Fruit fly (Drosophila melanogaster) whole organism, wandering third instar larva: ENCODE results near the gene CG5928.

Experiments
- Abd-B ChIP-seq: fragments of >200 bp; optimal IDR thresholded peaks from 2 replicates; lab custom pipeline; 2017; ENCODE audit warnings: missing biosample characterization, missing genetic modification characterization
- CG32264 ChIP-seq: fragments of 200-800 bp; sonication (Bioruptor generic); optimal IDR thresholded peaks from 2 replicates; lab custom pipeline; 2016; ENCODE audit warnings: missing biosample characterization, missing genetic modification characterization
- CG9705 ChIP-seq: fragments of 200-800 bp; sonication (Bioruptor generic); optimal IDR thresholded peaks from 2 replicates; lab custom pipeline; 2018; ENCODE audit warnings: missing biosample characterization, mild to moderate bottlenecking, missing genetic modification characterization
- Dfd ChIP-seq: fragments of >200 bp; optimal IDR thresholded peaks from 2 replicates; lab custom pipeline; 2017; ENCODE audit warnings: missing biosample characterization, missing genetic modification characterization
- Dif ChIP-seq: fragments of 200-275, 200-300 bp; sonication (Bioruptor generic); optimal IDR thresholded peaks from 2 replicates; lab custom pipeline; 2018; ENCODE audit warnings: missing biosample characterization, missing genetic modification characterization; ENCODE audit not compliant: partially characterized antibody
- GATAd ChIP-seq: sonication (Bioruptor generic); optimal IDR thresholded peaks from 2 replicates; lab custom pipeline; 2016; ENCODE audit warnings: missing biosample characterization, missing genetic modification characterization
- HLH106 ChIP-seq: fragments of 200-800 bp; optimal IDR thresholded peaks from 3 replicates; lab custom pipeline; 2019; ENCODE audit warnings: missing biosample characterization, mild to moderate bottlenecking, missing genetic modification characterization, moderate library complexity
- Hnf4 ChIP-seq: fragments of 200-800 bp; sonication (Bioruptor generic); optimal IDR thresholded peaks from 2 replicates; lab custom pipeline; 2016; ENCODE audit warnings: missing biosample characterization, mild to moderate bottlenecking, missing genetic modification characterization
- Hr78 ChIP-seq: fragments of >200 bp; optimal IDR thresholded peaks from 2 replicates; lab custom pipeline; 2017; ENCODE audit warnings: missing biosample characterization, missing genetic modification characterization
- Hr83 ChIP-seq: fragments of 200-300 bp; sonication (Bioruptor generic); optimal IDR thresholded peaks from 2 replicates; lab custom pipeline; 2016; ENCODE audit warnings: missing biosample characterization, mild to moderate bottlenecking, missing genetic modification characterization, moderate library complexity; ENCODE audit not compliant: poor library complexity, severe bottlenecking
- Mio ChIP-seq: sonication (Bioruptor generic); optimal IDR thresholded peaks from 2 replicates; lab custom pipeline; 2016; ENCODE audit warnings: missing biosample characterization, missing genetic modification characterization
- Myc ChIP-seq: fragments of >200 bp; optimal IDR thresholded peaks from 2 replicates; lab custom pipeline; 2017
- N ChIP-seq: fragments of >200 bp; optimal IDR thresholded peaks from 2 replicates; lab custom pipeline; 2018; ENCODE audit warnings: missing biosample characterization, missing external identifiers, missing genetic modification characterization
- OdsH ChIP-seq: fragments of 200-800 bp; sonication (Bioruptor generic); optimal IDR thresholded peaks from 2 replicates; lab custom pipeline; 2016; ENCODE audit warnings: missing biosample characterization, mild to moderate bottlenecking, missing genetic modification characterization
- Rel ChIP-seq, 2 experiments: fragments of 200-800 bp; sonication (Bioruptor generic) in 1 of 2; optimal IDR thresholded peaks; 2 replicates in 1 of 2; 3 replicates in 1 of 2; lab custom pipeline; 2016 to 2019; ENCODE audit warnings: mild to moderate bottlenecking in 2 of 2, missing biosample characterization in 2 of 2, missing genetic modification characterization in 2 of 2, moderate library complexity in 1 of 2
- Sp1 ChIP-seq: fragments of 200-800 bp; sonication (Bioruptor generic); optimal IDR thresholded peaks from 3 replicates; lab custom pipeline; 2019; ENCODE audit warnings: missing biosample characterization, mild to moderate bottlenecking, missing genetic modification characterization, moderate library complexity
- br ChIP-seq: fragments of 200-800 bp; sonication (Bioruptor generic); optimal IDR thresholded peaks from 2 replicates; lab custom pipeline; 2016; ENCODE audit warnings: missing biosample characterization, missing genetic modification characterization
- brk ChIP-seq: fragments of 200-800 bp; sonication (Bioruptor generic); optimal IDR thresholded peaks from 2 replicates; lab custom pipeline; 2016; ENCODE audit warnings: missing biosample characterization, mild to moderate bottlenecking, missing genetic modification characterization
- dl ChIP-seq, 2 experiments: fragments of 175-275, 200-275 bp in 1 of 2; fragments of 200-275 bp in 1 of 2; sonication (Bioruptor generic); optimal IDR thresholded peaks; lab custom pipeline; 2018; ENCODE audit warnings: mild to moderate bottlenecking in 2 of 2, missing biosample characterization in 2 of 2, missing genetic modification characterization in 2 of 2, moderate library complexity in 2 of 2; ENCODE audit not compliant: partially characterized antibody in 2 of 2, insufficient read depth in 1 of 2
- dmrt93B ChIP-seq: fragments of 200-800 bp; sonication (Bioruptor generic); optimal IDR thresholded peaks from 2 replicates; lab custom pipeline; 2018; ENCODE audit warnings: missing biosample characterization, mild to moderate bottlenecking, missing genetic modification characterization
- dsf ChIP-seq: sonication (Bioruptor generic); optimal IDR thresholded peaks from 2 replicates; lab custom pipeline; 2016; ENCODE audit warnings: missing biosample characterization, missing genetic modification characterization, borderline replicate concordance
- ey ChIP-seq: fragments of 200-800 bp; sonication (Bioruptor generic); optimal IDR thresholded peaks from 2 replicates; lab custom pipeline; 2016; ENCODE audit warnings: missing biosample characterization, missing genetic modification characterization
- foxo ChIP-seq, 2 experiments: fragments of 200-800 bp; sonication (Bioruptor generic); optimal IDR thresholded peaks; 2 replicates in 1 of 2; 3 replicates in 1 of 2; lab custom pipeline; 2016 to 2017; ENCODE audit warnings: missing biosample characterization in 2 of 2, missing genetic modification characterization in 2 of 2
- fru ChIP-seq: fragments of 200-800 bp; sonication (Bioruptor generic); optimal IDR thresholded peaks from 3 replicates; lab custom pipeline; 2016; ENCODE audit warnings: missing biosample characterization, mild to moderate bottlenecking, missing genetic modification characterization
- h ChIP-seq: fragments of 200-800 bp; sonication (Bioruptor generic); optimal IDR thresholded peaks from 3 replicates; lab custom pipeline; 2016; ENCODE audit warnings: missing biosample characterization, mild to moderate bottlenecking, missing genetic modification characterization
- lola ChIP-seq: fragments of >200 bp; optimal IDR thresholded peaks from 2 replicates; lab custom pipeline; 2017; ENCODE audit warnings: missing biosample characterization, missing genetic modification characterization
- pan ChIP-seq: fragments of >200 bp; optimal IDR thresholded peaks from 2 replicates; lab custom pipeline; 2017
- psq ChIP-seq: fragments of 200-800 bp; sonication (Bioruptor generic); optimal IDR thresholded peaks from 3 replicates; lab custom pipeline; 2017; ENCODE audit warnings: missing biosample characterization, mild to moderate bottlenecking, missing genetic modification characterization, moderate library complexity
- rgr ChIP-seq: fragments of 200-800 bp; sonication (Bioruptor generic); optimal IDR thresholded peaks from 3 replicates; lab custom pipeline; 2016; ENCODE audit warnings: missing biosample characterization, mild to moderate bottlenecking, missing genetic modification characterization
- sage ChIP-seq: fragments of 200-800 bp; sonication (Bioruptor generic); optimal IDR thresholded peaks from 2 replicates; lab custom pipeline; 2016; ENCODE audit warnings: missing biosample characterization, mild to moderate bottlenecking, missing genetic modification characterization
- sv ChIP-seq: fragments of 200-800 bp; sonication (Bioruptor generic); optimal IDR thresholded peaks from 3 replicates; lab custom pipeline; 2016; ENCODE audit warnings: missing biosample characterization, missing genetic modification characterization
- tai ChIP-seq: sonication (Bioruptor generic); optimal IDR thresholded peaks from 2 replicates; lab custom pipeline; 2016; ENCODE audit warnings: missing biosample characterization, missing genetic modification characterization
- woc ChIP-seq: sonication (Bioruptor generic); optimal IDR thresholded peaks from 2 replicates; lab custom pipeline; 2016; ENCODE audit warnings: missing biosample characterization, mild to moderate bottlenecking, missing genetic modification characterization

Gene CG5928

dm6 chrX:6077043-6077547, 9.3 kb downstream of the CG5928 start (continued):
- TF ChIP-seq OdsH (GFP tag; lab: Kevin White, UChicago) (peak; percentile 56), dmrt93B (GFP tag; lab: Kevin White, UChicago) (no peak), dsf (GFP tag; lab: Kevin White, UChicago) (no peak)
- TF ChIP-seq, all 38 proteins: peak for 10

- TF ChIP-seq N (GFP tag; lab: Kevin White, UChicago) (no peak), Hr83 (no peak), OdsH (GFP tag; lab: Kevin White, UChicago) (no peak), brk (no peak), Hr78 (GFP tag; lab: Kevin White, UChicago) (no peak), CG32264 (GFP tag; lab: Kevin White, UChicago) (no peak)
Observed at dm6 chrX:6077686-6078085, 9.9 kb downstream of the CG5928 start, which contains the start of gene CG4666. Gene CG4666, minus strand, starts transcription at chrX:6077786.

dm6 chrX:6081296-6081695, 13.5 kb downstream of the CG5928 start, which contains the start of gene CG4660:
Gene CG4660, minus strand, starts transcription at chrX:6081372.
- no peak for TF ChIP-seq fru (GFP tag; lab: Kevin White, UChicago)
- no peak for TF ChIP-seq Hr78 (GFP tag; lab: Kevin White, UChicago)
- no peak for TF ChIP-seq lola (GFP tag; lab: Kevin White, UChicago)
- TF ChIP-seq Myc (lab: Kevin White, UChicago), result no peak

DNA sequence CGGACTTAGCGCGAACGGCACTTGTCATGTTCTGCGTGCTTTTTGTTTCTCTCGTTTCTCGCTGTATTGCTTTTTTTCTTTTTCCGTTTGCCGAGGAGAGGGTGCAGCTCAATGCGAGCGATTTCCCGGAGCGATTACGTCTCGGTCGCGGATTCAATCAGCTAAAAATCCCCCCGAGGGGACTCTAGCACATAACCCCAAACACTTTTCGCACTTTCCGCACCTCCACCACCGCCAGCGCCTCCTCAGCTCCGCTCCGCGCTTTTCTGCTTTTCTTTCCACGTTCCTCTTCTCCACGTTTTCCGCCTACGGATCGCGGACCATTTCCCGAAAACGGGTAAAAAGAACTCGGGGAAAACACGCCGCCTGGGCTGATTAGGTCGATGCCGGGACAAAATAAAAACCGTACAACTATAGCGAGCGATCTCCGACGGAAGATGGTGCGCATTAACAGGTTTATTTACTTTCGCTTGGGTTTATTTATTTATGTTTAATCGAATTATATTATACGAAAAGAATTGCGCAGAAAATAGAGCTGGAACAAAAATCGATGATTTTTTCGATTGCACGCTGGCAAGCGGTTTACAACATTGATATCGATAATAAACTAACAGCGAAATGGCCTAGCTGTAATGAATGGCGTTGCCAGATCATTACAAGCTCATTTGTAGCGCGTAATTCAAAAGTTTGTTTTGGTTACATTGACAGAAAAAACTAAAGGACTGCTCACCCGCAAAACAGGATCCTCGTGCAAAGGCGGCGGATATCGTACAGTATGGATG, 22.1 kb downstream of the CG5928 start, which contains the start of gene raptor:
raptor (minus strand) TSS at position 523 of the 782 bp plus-strand sequence.
- peak; percentile 56 for TF ChIP-seq psq (GFP tag; lab: Kevin White, UChicago)
- TF ChIP-seq Rel (GFP tag; optimal IDR thresholded peaks at IDR 0.05; lab: Kevin White, UChicago), result no peak
- TF ChIP-seq Rel (tag; optimal IDR thresholded peaks at IDR 0.05; lab: Kevin White, UChicago), result peak; percentile 81
- TF ChIP-seq lola (GFP tag; lab: Kevin White, UChicago), result no peak
- TF ChIP-seq, all 38 proteins: peak for 2

dm6 chrX:6090809-6091667, 23.3 kb downstream of the CG5928 start, which contains the start of the genes Nep1 and Mipp2:
Gene Nep1, plus strand, starts transcription at chrX:6091205.
Gene Mipp2, minus strand, starts transcription at chrX:6091471.
- TF ChIP-seq tai (GFP tag; lab: Kevin White, UChicago) (no peak), pan (no peak), Sp1 (GFP tag; lab: Kevin White, UChicago) (no peak), CG32264 (GFP tag; lab: Kevin White, UChicago) (no peak), Hr78 (GFP tag; lab: Kevin White, UChicago) (no peak), sage (GFP tag; lab: Kevin White, UChicago) (no peak), psq (GFP tag; lab: Kevin White, UChicago) (peak; percentile 32), CG9705 (GFP tag; lab: Kevin White, UChicago) (no peak), fru (GFP tag; lab: Kevin White, UChicago) (peak; percentile 44), Hnf4 (GFP tag; lab: Kevin White, UChicago) (no peak), foxo (GFP tag; optimal IDR thresholded peaks at IDR 0.05; lab: Kevin White, UChicago) (peak in 1 of 2 experiments; percentile 46), dsf (GFP tag; lab: Kevin White, UChicago) (no peak), Mio (GFP tag; lab: Kevin White, UChicago) (no peak), Dfd (GFP tag; lab: Kevin White, UChicago) (no peak), GATAd (no peak), Abd-B (GFP tag; lab: Kevin White, UChicago) (no peak), h (GFP tag; lab: Kevin White, UChicago) (peak; percentile 31), Rel (GFP tag; optimal IDR thresholded peaks at IDR 0.05; lab: Kevin White, UChicago) (no peak), Rel (tag; optimal IDR thresholded peaks at IDR 0.05; lab: Kevin White, UChicago) (peak; percentile 49), dmrt93B (GFP tag; lab: Kevin White, UChicago) (peak; percentile 6), brk (no peak), woc (GFP tag; lab: Kevin White, UChicago) (peak; percentile 49), Hr83 (no peak), dl (GFP tag; optimal IDR thresholded peaks at IDR 0.05; lab: Kevin White, UChicago; ENCODE audit: insufficient read depth in 1 of 2, partially characterized antibody in 2 of 2) (no peak), ey (GFP tag; lab: Kevin White, UChicago) (peak; percentile 14), rgr (GFP tag; lab: Kevin White, UChicago) (no peak), lola (GFP tag; lab: Kevin White, UChicago) (no peak), sv (no peak), br (peak; percentile 19), Dif (GFP tag; lab: Kevin White, UChicago) (no peak), HLH106 (tag; lab: Kevin White, UChicago) (peak; percentile 48), OdsH (GFP tag; lab: Kevin White, UChicago) (peak; percentile 1)
